Fruit fly (Drosophila melanogaster): ENCODE measurements around the gene CG15025.

CG15025 gene

DNA sequence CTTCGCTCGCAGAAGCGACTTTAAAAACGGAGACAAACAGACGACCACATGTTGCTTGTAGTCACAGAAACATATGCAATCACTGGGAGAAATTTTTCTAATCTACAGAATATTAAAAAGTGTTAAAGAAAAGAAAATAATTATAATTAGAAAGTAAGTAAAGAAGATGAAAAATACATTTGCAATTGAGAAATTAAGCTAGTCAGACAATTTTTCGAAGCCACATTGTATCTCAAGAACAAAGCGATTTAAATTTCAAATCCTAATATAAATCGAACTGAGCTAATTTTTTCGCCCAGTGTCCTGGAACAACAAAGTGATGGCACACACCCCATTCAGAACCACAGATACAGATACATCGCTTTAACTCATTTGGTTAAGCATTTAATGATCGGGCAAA lies 25.6 kb downstream of the CG15025 start (continued):
- TF ChIP-seq pb (GFP tag; optimal IDR thresholded peaks at IDR 0.05): no peak
- peak; percentile 72 for TF ChIP-seq CG7556 (GFP tag; optimal IDR thresholded peaks at IDR 0.05)
- no peak for TF ChIP-seq Scr (GFP tag; IDR thresholded peaks at IDR 0.05; ENCODE audit: partially characterized antibody)
- TF ChIP-seq vvl (GFP tag; IDR thresholded peaks at IDR 0.05): peak; percentile 84
- no peak for TF ChIP-seq emc (GFP tag; optimal IDR thresholded peaks at IDR 0.05)
- no peak for TF ChIP-seq CG16779 (GFP tag; IDR thresholded peaks at IDR 0.05)
- TF ChIP-seq CG30431 (GFP tag; optimal IDR thresholded peaks at IDR 0.05): peak; percentile 43
- TF ChIP-seq peb (GFP tag; IDR thresholded peaks at IDR 0.05): no peak
- TF ChIP-seq Pdp1 (GFP tag; optimal IDR thresholded peaks at IDR 0.05): peak; percentile 15 to 33
- no peak for TF ChIP-seq pfk (GFP tag; optimal IDR thresholded peaks at IDR 0.05)
- TF ChIP-seq Dbx (GFP tag; IDR thresholded peaks at IDR 0.05): no peak
- TF ChIP-seq Antp (GFP tag; optimal IDR thresholded peaks at IDR 0.05): peak; percentile 15
- peak; percentile 48; the same call in 1 of the 2 replicates for TF ChIP-seq sim (GFP tag; IDR thresholded peaks at IDR 0.05)
- no peak for TF ChIP-seq repo (GFP tag; optimal IDR thresholded peaks at IDR 0.05)
- peak; percentile 81 for TF ChIP-seq CG12391 (tag; optimal IDR thresholded peaks at IDR 0.05)
- peak; percentile 7 for TF ChIP-seq CG1647 (GFP tag; optimal IDR thresholded peaks at IDR 0.05)
- TF ChIP-seq inv (GFP tag; IDR thresholded peaks at IDR 0.05; ENCODE audit: partially characterized antibody): no peak
- peak; percentile 93 for TF ChIP-seq sens (GFP tag)
- TF ChIP-seq prd (optimal IDR thresholded peaks at IDR 0.05): no peak
- TF ChIP-seq prd (GFP tag; IDR thresholded peaks at IDR 0.05): peak; percentile 79; the same call in 2 of the 3 replicates
- no peak for TF ChIP-seq Nf-YC (tag; optimal IDR thresholded peaks at IDR 0.05)
- TF ChIP-seq Hsf (GFP tag; optimal IDR thresholded peaks at IDR 0.05): peak; percentile 57
- TF ChIP-seq CG7357 (GFP tag; IDR thresholded peaks at IDR 0.05): peak; percentile 41; the same call in 1 of the 3 replicates
- TF ChIP-seq CG9797 (GFP tag; optimal IDR thresholded peaks at IDR 0.05): no peak
- TF ChIP-seq hth (optimal IDR thresholded peaks at IDR 0.05): no peak
- TF ChIP-seq CG5180 (GFP tag; optimal IDR thresholded peaks at IDR 0.05): peak; percentile 21
- no peak for TF ChIP-seq CG6791 (GFP tag; IDR thresholded peaks at IDR 0.05; ENCODE audit: partially characterized antibody)
- peak; percentile 56 for TF ChIP-seq CG13775 (GFP tag; optimal IDR thresholded peaks at IDR 0.05)
- peak; percentile 76 for TF ChIP-seq row (GFP tag; IDR thresholded peaks at IDR 0.05)
- TF ChIP-seq gce (GFP tag; IDR thresholded peaks at IDR 0.05): no peak
- TF ChIP-seq CG42726 (GFP tag; IDR thresholded peaks at IDR 0.05; ENCODE audit: partially characterized antibody): no peak
- TF ChIP-seq hkb (optimal IDR thresholded peaks at IDR 0.05): no peak
- TF ChIP-seq hkb (GFP tag; IDR thresholded peaks at IDR 0.05): peak; percentile 73
- peak; percentile 83 for TF ChIP-seq dmrt11E (tag; optimal IDR thresholded peaks at IDR 0.05)
- TF ChIP-seq CG16863 (GFP tag; optimal IDR thresholded peaks at IDR 0.05): no peak
- TF ChIP-seq CG32772 (GFP tag; IDR thresholded peaks at IDR 0.05): peak; percentile 39; the same call in 1 of the 2 replicates
- no peak for TF ChIP-seq Mrtf (GFP tag; IDR thresholded peaks at IDR 0.05)
- no peak for TF ChIP-seq disco-r (GFP tag; optimal IDR thresholded peaks at IDR 0.05)
- TF ChIP-seq CG2120 (GFP tag; optimal IDR thresholded peaks at IDR 0.05): peak; percentile 3
- no peak for TF ChIP-seq seq (GFP tag; IDR thresholded peaks at IDR 0.05)
- TF ChIP-seq CG5245 (GFP tag; optimal IDR thresholded peaks at IDR 0.05): peak; percentile 54
- no peak for TF ChIP-seq Bdp1 (GFP tag; optimal IDR thresholded peaks at IDR 0.05)
- no peak for TF ChIP-seq CG10565 (GFP tag; optimal IDR thresholded peaks at IDR 0.05)
- TF ChIP-seq zfh2 (GFP tag; optimal IDR thresholded peaks at IDR 0.05): no peak
- TF ChIP-seq Taf1 (GFP tag; IDR thresholded peaks at IDR 0.05): no peak
- 0 out of 2 replicates have a peak, but pooled peaks have one; percentile 4 for TF ChIP-seq CG4730 (GFP tag; IDR thresholded peaks at IDR 0.05)
- TF ChIP-seq CG43689 (GFP tag; IDR thresholded peaks at IDR 0.05): no peak
- TF ChIP-seq CG9215 (GFP tag; IDR thresholded peaks at IDR 0.05): no peak
- TF ChIP-seq Fer3 (tag; optimal IDR thresholded peaks at IDR 0.05): peak; percentile 22
- TF ChIP-seq CG12769 (tag; optimal IDR thresholded peaks at IDR 0.05): no peak
- no peak for TF ChIP-seq sens-2 (GFP tag; IDR thresholded peaks at IDR 0.05)
- TF ChIP-seq Ravus (GFP tag; IDR thresholded peaks at IDR 0.05): no peak
- peak; percentile 8 for TF ChIP-seq CTCF (GFP tag; optimal IDR thresholded peaks at IDR 0.05)
- TF ChIP-seq Tbp (GFP tag; optimal IDR thresholded peaks at IDR 0.05): no peak

Measured in whole organism, embryonic.